Fruit fly (Drosophila melanogaster): Measurements from ENCODE around the gene CG16812.

The CG16812 gene

DNA sequence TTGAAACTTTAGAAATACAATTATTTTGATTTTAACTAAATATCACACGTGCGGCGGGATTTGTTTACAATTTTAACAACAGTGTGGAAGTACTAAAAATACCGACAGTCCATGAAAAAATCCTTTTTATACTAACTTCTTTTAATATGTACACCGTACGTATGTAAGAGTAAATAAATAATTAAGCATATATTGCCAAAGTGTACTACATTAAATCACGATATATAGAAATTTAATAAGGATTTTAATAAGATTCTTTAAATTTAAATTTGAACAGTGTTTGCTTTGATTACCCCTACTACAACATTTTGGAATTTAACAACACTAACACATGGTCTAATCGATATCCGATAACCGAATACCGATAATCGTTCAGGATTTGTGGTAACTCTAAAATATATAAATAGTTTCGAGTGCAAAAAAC, at the start of gene CG16812, which contains the start of gene Ski6:
Gene CG16812 (plus strand): TSS at position 363 of the 424 bp plus-strand sequence.
Gene Ski6 (minus strand): TSS at position 205 of the 424 bp plus-strand sequence.
- no peak for TF ChIP-seq insv (optimal IDR thresholded peaks at IDR 0.05)

dm6 chr2L:13176123-13176522, 46.3 kb upstream of the CG16812 start, which contains the start of gene CG43925:
TSS of gene CG43925 (plus strand) at chr2L:13176423.
- TF ChIP-seq ttk (optimal IDR thresholded peaks at IDR 0.05) (no peak), Myc (optimal IDR thresholded peaks at IDR 0.05) (no peak), psq (optimal IDR thresholded peaks at IDR 0.05) (no peak), Sin3A (optimal IDR thresholded peaks at IDR 0.05) (no peak), insv (optimal IDR thresholded peaks at IDR 0.05) (no peak), h (optimal IDR thresholded peaks at IDR 0.05) (no peak)

dm6 chr2L:13176701-13177249, 45.6 kb upstream of the CG16812 start, which contains the start of the genes Sfmbt and CG5439:
TSS of gene Sfmbt (minus strand) at chr2L:13176785.
TSS of gene CG5439 (plus strand) at chr2L:13177150.
- TF ChIP-seq Sin3A (optimal IDR thresholded peaks at IDR 0.05) (no peak), Myc (optimal IDR thresholded peaks at IDR 0.05) (no peak), insv (optimal IDR thresholded peaks at IDR 0.05) (no peak), h (optimal IDR thresholded peaks at IDR 0.05) (no peak), ttk (optimal IDR thresholded peaks at IDR 0.05) (no peak), psq (optimal IDR thresholded peaks at IDR 0.05) (no peak)

dm6 chr2L:13179095-13179494, 43.3 kb upstream of the CG16812 start, which contains the start of gene Alg7:
TSS of gene Alg7 (plus strand) at chr2L:13179247.
- TF ChIP-seq h (optimal IDR thresholded peaks at IDR 0.05) (no peak), Sin3A (optimal IDR thresholded peaks at IDR 0.05) (no peak), Myc (optimal IDR thresholded peaks at IDR 0.05) (no peak), insv (optimal IDR thresholded peaks at IDR 0.05) (peak; percentile 53), psq (optimal IDR thresholded peaks at IDR 0.05) (no peak), ttk (optimal IDR thresholded peaks at IDR 0.05) (no peak)

DNA sequence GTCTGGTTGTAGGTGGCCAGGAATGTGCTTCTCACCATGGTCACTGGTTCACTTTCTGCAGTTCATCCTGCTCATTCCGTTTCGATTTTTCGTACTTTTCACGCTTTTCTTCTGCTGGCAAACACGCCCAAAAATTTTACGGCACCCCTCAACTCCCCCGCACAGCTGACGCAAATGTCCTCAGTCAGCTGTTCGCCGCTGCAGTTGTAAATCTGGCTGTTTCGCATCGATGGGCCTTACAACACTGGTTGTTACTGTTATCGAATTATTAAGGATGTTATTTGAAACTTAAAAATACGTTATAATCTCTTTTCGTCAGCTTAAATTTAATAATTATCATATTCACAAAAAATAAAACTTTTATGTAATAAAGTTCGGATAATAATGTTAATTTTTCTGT, 40.0 kb upstream of the CG16812 start, which contains the start of gene Mgat3:
Gene Mgat3 (minus strand): TSS at position 182 of the 400 bp plus-strand sequence.
- TF ChIP-seq insv (optimal IDR thresholded peaks at IDR 0.05) (no peak), Sin3A (optimal IDR thresholded peaks at IDR 0.05) (no peak), psq (optimal IDR thresholded peaks at IDR 0.05) (no peak), ttk (optimal IDR thresholded peaks at IDR 0.05) (no peak), Myc (optimal IDR thresholded peaks at IDR 0.05) (no peak)

DNA sequence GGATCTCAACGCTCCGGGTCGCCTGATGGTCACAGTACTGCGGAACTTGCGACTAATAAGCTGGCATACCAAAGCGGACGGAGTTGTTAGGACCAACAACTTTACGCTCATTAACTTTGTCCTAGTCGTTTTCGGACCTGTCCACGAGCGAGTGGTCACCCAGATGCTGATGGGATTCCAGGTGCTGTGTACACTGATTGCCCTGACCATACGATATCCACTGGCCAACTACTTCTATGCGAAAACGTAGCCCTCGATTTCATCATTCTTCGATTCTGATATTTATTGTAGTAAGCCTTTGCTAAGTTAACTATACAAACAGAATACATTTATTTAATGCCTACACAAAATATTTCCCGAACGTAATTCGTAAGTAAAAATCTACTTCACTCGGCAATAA, 39.2 kb upstream of the CG16812 start, which contains the start of gene Rsph1:
Gene Rsph1 (plus strand): TSS at position 301 of the 400 bp plus-strand sequence.
- no peak for TF ChIP-seq h (optimal IDR thresholded peaks at IDR 0.05)
- no peak for TF ChIP-seq insv (optimal IDR thresholded peaks at IDR 0.05)
- TF ChIP-seq ttk (optimal IDR thresholded peaks at IDR 0.05): no peak
- TF ChIP-seq Myc (optimal IDR thresholded peaks at IDR 0.05): no peak
- no peak for TF ChIP-seq psq (optimal IDR thresholded peaks at IDR 0.05)
- no peak for TF ChIP-seq Sin3A (optimal IDR thresholded peaks at IDR 0.05)

DNA sequence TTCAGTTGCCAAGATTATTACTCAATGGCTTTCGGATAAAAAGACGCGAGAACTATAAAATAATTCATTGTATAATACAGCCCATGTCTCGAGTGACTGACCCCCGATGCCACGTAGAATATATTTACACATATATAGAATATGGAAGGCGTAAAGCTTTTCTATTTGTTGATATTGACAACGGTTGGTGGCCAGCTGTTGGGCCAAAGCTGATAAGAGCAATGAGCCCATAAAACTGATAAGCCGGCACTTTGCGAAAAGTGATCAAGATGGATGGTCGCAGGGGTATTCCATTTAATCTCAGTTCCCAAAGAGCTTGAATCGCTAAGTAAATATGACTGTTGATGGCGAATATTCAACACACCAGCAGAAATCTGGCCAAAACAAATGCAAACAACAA, 31.9 kb upstream of the CG16812 start:
- TF ChIP-seq psq (optimal IDR thresholded peaks at IDR 0.05): no peak
- TF ChIP-seq Myc (optimal IDR thresholded peaks at IDR 0.05): no peak
- no peak for TF ChIP-seq h (optimal IDR thresholded peaks at IDR 0.05)

DNA sequence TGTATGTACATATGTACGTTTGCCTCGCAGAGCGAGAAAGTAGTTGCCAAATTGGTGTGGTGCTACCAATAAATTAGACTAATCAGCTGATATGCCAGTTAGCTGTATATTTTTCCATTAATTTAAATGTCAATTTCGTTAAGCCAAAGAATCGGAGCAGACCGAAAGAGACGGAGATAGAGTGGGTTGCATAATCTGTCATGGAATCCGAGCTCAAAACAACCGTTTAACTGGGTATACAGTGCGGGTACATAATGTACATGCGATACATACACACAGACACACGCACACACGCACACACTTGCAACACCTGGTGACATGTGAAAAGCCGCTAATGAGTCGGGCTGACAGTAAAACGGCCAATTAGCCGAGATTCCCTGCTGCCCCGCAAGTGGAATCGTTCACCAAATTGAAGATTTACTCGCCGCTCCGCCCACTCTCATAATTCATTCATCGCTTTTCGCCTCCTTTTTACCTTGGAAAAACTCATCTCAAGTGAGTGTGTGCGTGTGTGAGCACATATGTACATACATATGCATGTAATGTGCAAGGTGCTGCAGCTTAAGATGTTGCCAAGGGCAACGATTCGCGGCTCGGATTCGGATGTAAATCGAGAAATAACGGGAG, 31.2 kb upstream of the CG16812 start:
- TF ChIP-seq Sin3A (optimal IDR thresholded peaks at IDR 0.05) (no peak), h (optimal IDR thresholded peaks at IDR 0.05) (no peak), Myc (optimal IDR thresholded peaks at IDR 0.05) (no peak), ttk (optimal IDR thresholded peaks at IDR 0.05) (no peak), insv (optimal IDR thresholded peaks at IDR 0.05) (no peak), psq (optimal IDR thresholded peaks at IDR 0.05) (no peak)

DNA sequence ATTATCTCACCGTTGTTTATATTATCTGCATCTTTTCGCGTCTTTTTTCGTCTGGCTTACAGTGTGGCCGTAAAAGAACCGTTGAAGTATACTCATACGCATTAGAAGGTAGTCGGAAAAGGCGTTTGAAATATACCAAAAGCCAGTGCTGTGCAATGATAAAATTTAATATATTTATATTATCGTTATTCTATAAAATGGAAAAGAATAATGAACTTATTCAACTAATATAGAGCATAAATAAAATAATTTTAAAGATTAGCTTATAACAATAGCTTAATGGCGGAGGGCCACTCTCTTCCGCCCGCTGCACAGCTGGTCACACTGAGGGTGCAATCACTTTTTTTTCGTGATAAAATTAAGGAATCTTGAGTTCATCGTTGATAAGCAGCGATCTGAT, 30.5 kb upstream of the CG16812 start, which contains the start of the genes CG16974 and Edem2:
Gene CG16974 (minus strand): TSS at position 86 of the 400 bp plus-strand sequence.
Gene Edem2 (plus strand): TSS at position 308 of the 400 bp plus-strand sequence.
- no peak for TF ChIP-seq psq (optimal IDR thresholded peaks at IDR 0.05)
- no peak for TF ChIP-seq Myc (optimal IDR thresholded peaks at IDR 0.05)
- no peak for TF ChIP-seq ttk (optimal IDR thresholded peaks at IDR 0.05)
- TF ChIP-seq Sin3A (optimal IDR thresholded peaks at IDR 0.05): no peak
- TF ChIP-seq h (optimal IDR thresholded peaks at IDR 0.05): no peak
- TF ChIP-seq insv (optimal IDR thresholded peaks at IDR 0.05): no peak

DNA sequence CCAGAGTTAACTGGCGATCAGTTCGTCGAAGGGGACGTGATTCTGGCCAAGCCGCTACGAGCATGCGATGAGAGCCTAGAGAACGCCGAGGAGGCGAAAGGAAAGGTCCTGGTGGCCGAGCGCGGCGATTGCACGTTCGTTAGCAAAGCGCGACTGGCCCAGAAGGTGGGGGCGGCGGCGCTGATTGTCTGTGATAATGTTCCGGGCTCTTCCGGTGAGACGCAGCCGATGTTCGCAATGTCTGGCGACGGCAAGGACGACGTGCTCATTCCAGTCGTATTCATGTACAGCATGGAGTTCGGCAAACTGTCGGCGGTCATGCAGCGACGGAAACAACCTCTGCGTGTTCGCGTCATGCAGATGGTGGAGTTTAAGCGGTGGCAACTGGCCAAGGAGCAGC, 26.6 kb upstream of the CG16812 start:
- no peak for TF ChIP-seq ttk (optimal IDR thresholded peaks at IDR 0.05)
- no peak for TF ChIP-seq Myc (optimal IDR thresholded peaks at IDR 0.05)
- no peak for TF ChIP-seq Sin3A (optimal IDR thresholded peaks at IDR 0.05)
- no peak for TF ChIP-seq psq (optimal IDR thresholded peaks at IDR 0.05)
- no peak for TF ChIP-seq h (optimal IDR thresholded peaks at IDR 0.05)
- no peak for TF ChIP-seq insv (optimal IDR thresholded peaks at IDR 0.05)

DNA sequence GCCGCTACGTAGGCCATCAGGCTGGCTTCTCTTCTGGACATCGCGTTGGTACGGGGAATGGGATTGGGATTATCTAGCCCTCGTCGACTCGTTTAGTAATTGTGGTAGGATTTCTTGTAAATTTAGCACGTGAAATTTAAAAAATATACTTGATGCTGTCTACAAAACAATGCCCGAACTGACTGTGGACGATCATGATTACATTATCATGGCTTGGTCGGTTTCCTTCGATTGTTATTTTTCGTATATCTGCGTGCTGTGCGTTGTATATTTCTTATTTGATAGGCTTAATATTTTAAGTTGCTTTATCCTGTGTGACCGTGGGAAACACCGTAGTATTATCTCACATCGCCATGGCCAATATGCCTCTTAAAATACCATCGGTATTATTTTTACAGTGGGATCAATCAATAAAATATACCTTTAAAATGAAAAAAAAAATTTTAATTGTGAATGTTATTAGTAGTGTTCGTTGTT, 19.4 kb upstream of the CG16812 start, which contains the start of gene CG16972:
Gene CG16972 (minus strand): TSS at position 336 of the 477 bp plus-strand sequence.
- TF ChIP-seq ttk (optimal IDR thresholded peaks at IDR 0.05): no peak
- no peak for TF ChIP-seq Sin3A (optimal IDR thresholded peaks at IDR 0.05)
- TF ChIP-seq psq (optimal IDR thresholded peaks at IDR 0.05): no peak
- no peak for TF ChIP-seq Myc (optimal IDR thresholded peaks at IDR 0.05)
- TF ChIP-seq insv (optimal IDR thresholded peaks at IDR 0.05): no peak
- no peak for TF ChIP-seq h (optimal IDR thresholded peaks at IDR 0.05)

DNA sequence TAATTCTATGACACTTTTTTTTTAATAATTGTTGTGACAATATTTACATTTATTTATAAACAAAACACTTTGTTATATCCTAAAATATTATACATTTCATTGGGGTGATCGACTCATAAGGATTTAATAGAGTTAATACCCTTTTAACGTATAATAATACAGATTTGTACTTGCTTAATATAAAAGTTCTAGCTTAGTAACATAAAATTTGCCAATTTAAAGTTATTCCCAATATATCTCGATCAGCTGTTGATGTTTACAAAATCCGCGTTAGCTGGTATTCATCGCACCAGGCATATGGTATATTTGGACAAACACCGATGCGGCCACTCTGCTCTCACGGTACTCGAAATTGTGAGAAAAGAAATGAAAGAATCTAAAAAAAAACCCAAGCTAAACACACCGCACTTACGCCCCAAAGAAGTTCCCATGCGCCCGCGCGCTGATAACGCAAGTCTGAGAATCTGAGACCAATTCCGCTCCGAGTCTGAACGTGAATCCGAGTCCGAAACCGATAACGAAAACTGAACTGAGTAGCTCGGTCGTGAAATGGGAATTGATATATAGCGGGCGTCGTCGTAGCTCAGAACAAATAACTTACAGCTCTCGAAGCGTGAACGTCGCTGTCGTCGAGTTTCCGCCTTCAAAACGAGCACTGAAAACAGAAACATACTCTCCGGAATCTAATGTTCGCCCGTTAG, 18.8 kb upstream of the CG16812 start, which contains the start of gene Pect:
Gene Pect (plus strand): TSS at position 326 of the 701 bp plus-strand sequence.
- TF ChIP-seq insv (optimal IDR thresholded peaks at IDR 0.05) (no peak), h (optimal IDR thresholded peaks at IDR 0.05) (no peak), Myc (optimal IDR thresholded peaks at IDR 0.05) (no peak), Sin3A (optimal IDR thresholded peaks at IDR 0.05) (no peak), psq (optimal IDR thresholded peaks at IDR 0.05) (no peak), ttk (optimal IDR thresholded peaks at IDR 0.05) (no peak)

Measured in Kc167 (cell line).